Worm (Caenorhabditis elegans) whole organism, L4 larva: ENCODE data around the gene ehs-1.
A peak's percentile ranks its signal among the peaks of the same experiment; 100 is the strongest.

Experiments
- F44E2.7 ChIP-seq: fragments of 200-800 bp; sonication (Bioruptor generic); IDR thresholded peaks from 2 replicates; pipeline ENCODE4 v2.1.2; 2022; ENCODE audit warnings: missing genetic modification characterization, missing compliant biosample characterization
- T26A8.4 ChIP-seq: fragments of 200-800 bp; sonication (Bioruptor generic); IDR thresholded peaks from 2 replicates; pipeline ENCODE4 v1.3.6; 2022; ENCODE audit warnings: missing genetic modification characterization, missing compliant biosample characterization
- Y48G9A.11 ChIP-seq: fragments of 200-800 bp; sonication (Bioruptor generic); IDR thresholded peaks from 2 replicates; pipeline ENCODE4 v1.3.6; 2022; ENCODE audit warnings: missing genetic modification reagents, missing genetic modification characterization, missing compliant biosample characterization
- ZK546.5 ChIP-seq, 2 experiments: sonication (generic microtip); optimal IDR thresholded peaks; 2 replicates each; lab custom pipeline; 2017; ENCODE audit warnings: missing biosample characterization in 2 of 2, missing genetic modification characterization in 2 of 2
- aha-1 ChIP-seq: fragments of 150-350 bp; peaks from one replicate; lab custom pipeline; 2014; ENCODE audit warnings: missing biosample characterization, missing genetic modification characterization
- ama-1 ChIP-seq: fragments of 150-350 bp; optimal IDR thresholded peaks from 2 replicates; lab custom pipeline; 2014; ENCODE audit warnings: inconsistent platforms, mixed read lengths
- cey-2 ChIP-seq: sonication (generic microtip); optimal IDR thresholded peaks from 3 replicates; lab custom pipeline; 2017; ENCODE audit warnings: missing genetic modification characterization, mild to moderate bottlenecking, missing compliant biosample characterization, antibody characterized with exemption, borderline replicate concordance; ENCODE audit not compliant: insufficient read depth
- daf-16 ChIP-seq, 3 experiments: sonication (generic microtip); optimal IDR thresholded peaks; 2 replicates each; lab custom pipeline; 2016 to 2017; ENCODE audit warnings: missing genetic modification characterization in 3 of 3, missing genetic modification reagents in 3 of 3, mild to moderate bottlenecking in 2 of 3, missing compliant biosample characterization in 2 of 3, missing biosample characterization in 1 of 3, moderate library complexity in 1 of 3
- dmd-8 ChIP-seq: fragments of 200-800 bp; sonication (Bioruptor generic); IDR thresholded peaks from 2 replicates; pipeline ENCODE4 v1.3.6; 2022; ENCODE audit warnings: missing genetic modification characterization, missing compliant biosample characterization
- dmd-9 ChIP-seq: fragments of 200-800 bp; sonication (Bioruptor generic); IDR thresholded peaks from 2 replicates; pipeline ENCODE4 v1.3.6; 2022; ENCODE audit warnings: missing genetic modification reagents, missing genetic modification characterization, missing compliant biosample characterization
- egl-43 ChIP-seq: fragments of 200-800 bp; sonication (Bioruptor generic); IDR thresholded peaks from 2 replicates; pipeline ENCODE4 v1.3.6; 2022; ENCODE audit warnings: missing genetic modification reagents, missing genetic modification characterization, missing compliant biosample characterization
- hmg-1.1 ChIP-seq: fragments of 200-800 bp; sonication (Bioruptor generic); IDR thresholded peaks from 2 replicates; pipeline ENCODE4 v1.3.6; 2022; ENCODE audit warnings: missing genetic modification reagents, missing genetic modification characterization, missing compliant biosample characterization
- jun-1 ChIP-seq: fragments of 150-350 bp; optimal IDR thresholded peaks from 2 replicates; lab custom pipeline; 2014; ENCODE audit warnings: missing biosample characterization, missing genetic modification reagents, missing genetic modification characterization
- lir-3 ChIP-seq: sonication (generic microtip); optimal IDR thresholded peaks from 2 replicates; lab custom pipeline; 2016; ENCODE audit warnings: mild to moderate bottlenecking, missing genetic modification characterization, missing compliant biosample characterization
- lsy-2 ChIP-seq, 2 experiments: fragments of 150-350 bp in 1 of 2; sonication (generic microtip) in 1 of 2; optimal IDR thresholded peaks; 2 replicates each; lab custom pipeline; 2014 to 2017; ENCODE audit warnings: missing biosample characterization in 2 of 2, missing genetic modification characterization in 2 of 2
- madf-5 ChIP-seq, 2 experiments: fragments of 200-800 bp; sonication (Bioruptor generic); IDR thresholded peaks; 2 replicates each; pipeline ENCODE4 v1.3.6; 2022; ENCODE audit warnings: missing compliant biosample characterization in 2 of 2, missing genetic modification characterization in 2 of 2
- mes-2 ChIP-seq: sonication (generic microtip); optimal IDR thresholded peaks from 2 replicates; lab custom pipeline; 2016; ENCODE audit warnings: missing genotype, mild to moderate bottlenecking, missing genetic modification characterization, missing compliant biosample characterization; ENCODE audit not compliant: poor library complexity, severe bottlenecking
- mxl-2 ChIP-seq: fragments of 200-800 bp; sonication (Bioruptor generic); conservative IDR thresholded peaks from 2 replicates; pipeline ENCODE4 v1.3.6; 2022; ENCODE audit warnings: missing genetic modification reagents, missing genetic modification characterization, missing compliant biosample characterization
- nhr-11 ChIP-seq: fragments of 150-350 bp; optimal IDR thresholded peaks from 2 replicates; lab custom pipeline; 2014; ENCODE audit warnings: missing biosample characterization, missing genetic modification characterization
- nhr-237 ChIP-seq: sonication (generic microtip); optimal IDR thresholded peaks from 2 replicates; lab custom pipeline; 2017; ENCODE audit warnings: missing biosample characterization, missing genetic modification characterization
- nhr-25 ChIP-seq: sonication (generic microtip); optimal IDR thresholded peaks from 2 replicates; lab custom pipeline; 2017; ENCODE audit warnings: missing genetic modification characterization, mild to moderate bottlenecking, missing compliant biosample characterization, antibody characterized with exemption, moderate library complexity, borderline replicate concordance; ENCODE audit not compliant: insufficient read depth
- nhr-41 ChIP-seq: fragments of 200-800 bp; sonication (Bioruptor generic); IDR thresholded peaks from 2 replicates; pipeline ENCODE4 v1.3.6; 2022; ENCODE audit warnings: missing genetic modification reagents, missing genetic modification characterization, missing compliant biosample characterization
- nhr-48 ChIP-seq: sonication (generic microtip); optimal IDR thresholded peaks from 2 replicates; lab custom pipeline; 2016; ENCODE audit warnings: mild to moderate bottlenecking, missing genetic modification characterization, missing compliant biosample characterization
- nhr-76 ChIP-seq: fragments of 150-350 bp; optimal IDR thresholded peaks from 2 replicates; lab custom pipeline; 2014; ENCODE audit warnings: missing biosample characterization, missing genetic modification characterization
- php-3 ChIP-seq: fragments of 200-800 bp; sonication (Bioruptor generic); IDR thresholded peaks from 2 replicates; pipeline ENCODE4 v1.3.6; 2022; ENCODE audit warnings: missing genetic modification reagents, missing genetic modification characterization, missing compliant biosample characterization
- pqm-1 ChIP-seq: sonication (generic microtip); optimal IDR thresholded peaks from 2 replicates; lab custom pipeline; 2017; ENCODE audit warnings: missing biosample characterization, missing genetic modification characterization
- saeg-2 ChIP-seq: fragments of 200-800 bp; sonication (Bioruptor generic); IDR thresholded peaks from 2 replicates; pipeline ENCODE4 v1.3.6; 2022; ENCODE audit warnings: missing genetic modification reagents, missing genetic modification characterization, missing compliant biosample characterization
- spr-3 ChIP-seq: fragments of 200-800 bp; sonication (Bioruptor generic); optimal IDR thresholded peaks from 2 replicates; lab custom pipeline; 2018; ENCODE audit warnings: mild to moderate bottlenecking, missing genetic modification characterization, missing compliant biosample characterization
- tag-97 ChIP-seq: fragments of 200-800 bp; sonication (Bioruptor generic); IDR thresholded peaks from 2 replicates; pipeline ENCODE4 v1.3.6; 2022; ENCODE audit warnings: missing genetic modification characterization, missing compliant biosample characterization
- tra-1 ChIP-seq: fragments of 200-800 bp; sonication (Bioruptor generic); IDR thresholded peaks from 2 replicates; pipeline ENCODE4 v1.3.6; 2022; ENCODE audit warnings: missing genetic modification reagents, missing genetic modification characterization, missing compliant biosample characterization
- unc-62 ChIP-seq, 3 experiments: fragments of 150-350 bp in 1 of 3; sonication (generic microtip); optimal IDR thresholded peaks in 2 of 3; peaks in 1 of 3; 1 replicate in 1 of 3; 2 replicates in 2 of 3; lab custom pipeline; 2014 to 2017; ENCODE audit warnings: missing biosample characterization in 3 of 3, missing genetic modification characterization in 3 of 3, missing genetic modification reagents in 3 of 3, missing genotype in 1 of 3
- vab-7 ChIP-seq: fragments of 200-800 bp; sonication (Bioruptor generic); IDR thresholded peaks from 2 replicates; pipeline ENCODE4 v1.3.6; 2022; ENCODE audit warnings: missing genetic modification reagents, missing genetic modification characterization, missing compliant biosample characterization
- zfp-2 ChIP-seq: sonication (generic microtip); optimal IDR thresholded peaks from 2 replicates; lab custom pipeline; 2016; ENCODE audit warnings: mild to moderate bottlenecking, missing genetic modification characterization, missing compliant biosample characterization
- zfp-3 ChIP-seq: fragments of 200-800 bp; sonication (Bioruptor generic); conservative IDR thresholded peaks from 2 replicates; pipeline ENCODE4 v1.3.6; 2022; ENCODE audit warnings: missing genetic modification reagents, missing genetic modification characterization, missing compliant biosample characterization
- ztf-11 ChIP-seq: fragments of 150-350 bp; optimal IDR thresholded peaks from 2 replicates; lab custom pipeline; 2014; ENCODE audit warnings: missing biosample characterization, missing genetic modification characterization
- ztf-7 ChIP-seq: fragments of 150-350 bp; optimal IDR thresholded peaks from 2 replicates; lab custom pipeline; 2014; ENCODE audit warnings: missing biosample characterization, missing genetic modification characterization

Gene ehs-1

ce11 chrII:5781935-5782921, 38.3 kb upstream of the ehs-1 start, which contains the start of gene K05F1.6 (continued):
- no peak; the same call in 1 of the 2 replicates for TF ChIP-seq egl-43
- TF ChIP-seq ztf-7 (tag; lab: Kevin White, UChicago) = no peak
- peak; percentile 66 for TF ChIP-seq hmg-1.1 (GFP tag; lab: Robert Waterston, UW)
- peak; percentile 73 for TF ChIP-seq jun-1
- TF ChIP-seq dmd-9 (GFP tag; lab: Robert Waterston, UW) = peak; percentile 60; the same call in 1 of the 2 replicates
- TF ChIP-seq tag-97 (GFP tag; lab: Robert Waterston, UW) = 0 out of 2 replicates have a peak, but pooled peaks have one; percentile 28
- TF ChIP-seq nhr-237 (tag; lab: Kevin White, UChicago) = no peak
- no peak for TF ChIP-seq nhr-25 (tag; lab: Kevin White, UChicago)
- peak; percentile 80; the same call in 1 of the 2 replicates for TF ChIP-seq zfp-3 (GFP tag; lab: Robert Waterston, UW)

DNA sequence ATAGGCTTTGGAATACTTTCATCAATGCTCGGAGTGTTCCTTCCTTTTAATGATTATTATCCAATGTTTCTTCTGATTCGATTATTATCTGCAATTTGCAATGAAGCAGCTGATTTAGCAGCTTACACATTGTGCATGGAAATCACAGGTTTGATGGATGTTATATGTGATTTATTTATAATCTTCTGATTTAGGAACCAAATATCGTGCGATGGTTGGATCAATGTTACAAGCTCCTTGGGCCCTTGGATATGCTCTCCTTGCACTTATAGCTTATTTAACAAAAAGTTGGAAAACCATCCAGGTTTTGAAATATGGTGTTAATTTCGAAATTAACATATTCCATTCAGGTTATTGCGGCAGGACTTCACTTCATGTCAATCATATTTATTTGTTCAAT, 35.0 kb upstream of the ehs-1 start:
- TF ChIP-seq vab-7 = no peak
- peak in 1 of 2 experiments; percentile 92 for TF ChIP-seq unc-62 (GFP tag; optimal IDR thresholded peaks at IDR 0.05 in 1 of 2; lab: Kevin White, UChicago)
- TF ChIP-seq unc-62 (tag; optimal IDR thresholded peaks at IDR 0.05; lab: Kevin White, UChicago) = no peak
- no peak for TF ChIP-seq ztf-11 (tag; lab: Kevin White, UChicago)

- no peak for TF ChIP-seq nhr-41
- no peak for TF ChIP-seq T26A8.4 (GFP tag; lab: Robert Waterston, UW)
- no peak for TF ChIP-seq lsy-2 (tag; optimal IDR thresholded peaks at IDR 0.05; lab: Kevin White, UChicago)
- TF ChIP-seq aha-1 = peak; percentile 74
- no peak for TF ChIP-seq lir-3 (tag; lab: Kevin White, UChicago)
- no peak for TF ChIP-seq zfp-2 (tag; lab: Kevin White, UChicago)
- TF ChIP-seq, all 104 proteins: peak for 1
Observed at ce11 chrII:5788815-5789214, 31.7 kb upstream of the ehs-1 start, which contains the start of gene K05F1.13. Gene K05F1.13 (plus strand): TSS chrII:5789115.

DNA sequence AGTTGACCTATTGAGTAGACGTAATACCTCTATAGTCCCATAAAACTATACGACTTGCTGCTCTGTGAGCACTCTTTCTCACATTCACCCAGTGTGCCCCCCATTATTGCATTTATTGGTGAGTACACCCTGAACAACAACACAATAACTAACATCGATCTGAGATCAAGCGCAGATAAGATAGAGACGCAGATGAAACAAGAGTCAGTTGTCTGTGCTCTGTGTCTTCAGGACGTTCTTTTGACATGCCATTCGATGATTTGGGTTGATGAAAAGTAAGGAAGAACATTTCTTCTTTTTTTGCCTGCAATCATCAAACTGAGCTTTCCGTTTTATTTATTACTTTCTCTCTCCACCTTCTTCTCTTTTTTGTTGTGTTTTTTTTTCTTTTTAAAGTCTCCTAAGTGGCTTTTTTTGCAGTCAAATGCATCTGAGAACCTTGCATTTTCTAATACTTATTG, 30.2 kb upstream of the ehs-1 start, which contains the start of gene lect-2:
lect-2 (plus strand) TSS at position 411 of the 461 bp plus-strand sequence.
- TF ChIP-seq daf-16 (GFP tag; optimal IDR thresholded peaks at IDR 0.05; lab: Kevin White, UChicago) = peak in 1 of 2 experiments; percentile 40
- no peak for TF ChIP-seq daf-16 (tag; optimal IDR thresholded peaks at IDR 0.05; lab: Kevin White, UChicago)
- TF ChIP-seq spr-3 (GFP tag; lab: Kevin White, UChicago) = no peak
- no peak for TF ChIP-seq Y48G9A.11 (GFP tag; lab: Robert Waterston, UW)
- peak; percentile 59 for TF ChIP-seq nhr-11
- no peak for TF ChIP-seq nhr-237 (tag; lab: Kevin White, UChicago)
- TF ChIP-seq nhr-76 (tag; lab: Kevin White, UChicago) = no peak
- no peak for TF ChIP-seq dmd-8
- TF ChIP-seq nhr-48 (tag; lab: Kevin White, UChicago) = no peak
- no peak for TF ChIP-seq mxl-2 (GFP tag; lab: Robert Waterston, UW)
- TF ChIP-seq aha-1 = peak; percentile 81
- TF ChIP-seq tra-1 (GFP tag; lab: Robert Waterston, UW) = no peak
- TF ChIP-seq madf-5 (GFP tag; IDR thresholded peaks at IDR 0.05; lab: Robert Waterston, UW) = no peak
- no peak for TF ChIP-seq tag-97 (GFP tag; lab: Robert Waterston, UW)
- TF ChIP-seq F44E2.7 (GFP tag; lab: Robert Waterston, UW) = no peak

- TF ChIP-seq mes-2 (tag; lab: Kevin White, UChicago) (no peak), pqm-1 (tag; lab: Kevin White, UChicago) (no peak), ZK546.5 (tag; optimal IDR thresholded peaks at IDR 0.05; lab: Kevin White, UChicago) (no peak), php-3 (no peak), ama-1 (no peak), cey-2 (tag; lab: Kevin White, UChicago) (no peak), ztf-11 (tag; lab: Kevin White, UChicago) (no peak), spr-3 (GFP tag; lab: Kevin White, UChicago) (no peak), saeg-2 (GFP tag; lab: Robert Waterston, UW) (no peak), nhr-41 (no peak)
Observed at ce11 chrII:5792490-5792889, 28.0 kb upstream of the ehs-1 start, which contains the start of gene K05F1.14. Gene K05F1.14 (minus strand): TSS chrII:5792590.
